Fruit fly (Drosophila melanogaster) whole organism, embryonic: Measurements from ENCODE around the gene CG7071.

Experiments used
- Ada2b ChIP-seq: fragments of 200-800 bp; sonication (Bioruptor generic); IDR thresholded peaks from 2 replicates; pipeline ENCODE4 v1.3.6; 2022; ENCODE audit warnings: missing biosample characterization, missing genetic modification characterization
- Bgb ChIP-seq: fragments of 200-800 bp; sonication (Bioruptor generic); IDR thresholded peaks from 2 replicates; pipeline ENCODE4 v1.3.6; 2022; ENCODE audit warnings: missing biosample characterization, missing genetic modification characterization; ENCODE audit not compliant: partially characterized antibody
- Bteb2 ChIP-seq: fragments of 200-800 bp; sonication (Bioruptor generic); optimal IDR thresholded peaks from 2 replicates; lab custom pipeline; 2016; ENCODE audit warnings: missing biosample characterization, missing genetic modification characterization
- CG10267 ChIP-seq: fragments of 200-800 bp; sonication (Bioruptor generic); optimal IDR thresholded peaks from 2 replicates; lab custom pipeline; 2018; ENCODE audit warnings: missing biosample characterization, mild to moderate bottlenecking, missing genetic modification characterization, moderate library complexity
- CG11696 ChIP-seq: fragments of 200-800 bp; sonication (Bioruptor generic); IDR thresholded peaks from 2 replicates; pipeline ENCODE4 v1.3.6; 2022; ENCODE audit warnings: missing biosample characterization, missing genetic modification characterization
- CG14014 ChIP-seq: fragments of 200-800 bp; sonication (Bioruptor generic); IDR thresholded peaks from 2 replicates; pipeline ENCODE4 v1.3.6; 2022; ENCODE audit warnings: missing biosample characterization, missing genetic modification characterization
- CG15514 ChIP-seq: fragments of 200-800 bp; sonication (Bioruptor generic); optimal IDR thresholded peaks from 3 replicates; lab custom pipeline; 2017; ENCODE audit warnings: missing biosample characterization, missing genetic modification characterization, mild to moderate bottlenecking, moderate library complexity, missing genetic modification reagents
- CG16779 ChIP-seq: fragments of 200-800 bp; sonication (Bioruptor generic); IDR thresholded peaks from 2 replicates; pipeline ENCODE4 v1.3.6; 2022; ENCODE audit warnings: missing biosample characterization, missing genetic modification characterization
- CG17802 ChIP-seq: fragments of 200-800 bp; sonication (Bioruptor generic); optimal IDR thresholded peaks from 2 replicates; lab custom pipeline; 2018; ENCODE audit warnings: missing biosample characterization, mild to moderate bottlenecking, missing genetic modification characterization, moderate library complexity
- CG18619 ChIP-seq: fragments of 200-800 bp; sonication (Bioruptor generic); optimal IDR thresholded peaks from 3 replicates; lab custom pipeline; 2017; ENCODE audit warnings: missing biosample characterization, mild to moderate bottlenecking, missing genetic modification characterization
- CG2199 ChIP-seq: fragments of 200-800 bp; sonication (Bioruptor generic); IDR thresholded peaks from 3 replicates; pipeline ENCODE4 v1.3.6; 2022; ENCODE audit warnings: missing biosample characterization, missing genetic modification characterization
- CG30020 ChIP-seq: fragments of 200-800 bp; optimal IDR thresholded peaks from 2 replicates; lab custom pipeline; 2019; ENCODE audit warnings: missing biosample characterization, mild to moderate bottlenecking, missing genetic modification characterization, moderate library complexity
- CG31224 ChIP-seq: fragments of 200-800 bp; sonication (Bioruptor generic); IDR thresholded peaks from 2 replicates; pipeline ENCODE4 v1.3.6; 2022; ENCODE audit warnings: missing biosample characterization, missing genetic modification characterization
- CG31388 ChIP-seq: fragments of 200-800 bp; sonication (Bioruptor generic); optimal IDR thresholded peaks from 2 replicates; lab custom pipeline; 2016; ENCODE audit warnings: missing biosample characterization, missing genetic modification characterization
- CG3163 ChIP-seq: fragments of 200-800 bp; sonication (Bioruptor generic); optimal IDR thresholded peaks from 3 replicates; lab custom pipeline; 2016; ENCODE audit warnings: missing biosample characterization, missing genetic modification characterization
- CG34224 ChIP-seq: fragments of 200-800 bp; sonication (Bioruptor generic); IDR thresholded peaks from 3 replicates; pipeline ENCODE4 v1.3.6; 2022; ENCODE audit warnings: missing biosample characterization, missing genetic modification characterization; ENCODE audit not compliant: partially characterized antibody
- CG4854 ChIP-seq: fragments of 200-800 bp; sonication (Bioruptor generic); optimal IDR thresholded peaks from 2 replicates; lab custom pipeline; 2016; ENCODE audit warnings: missing biosample characterization, missing genetic modification characterization, inconsistent platforms
- CG7556 ChIP-seq: fragments of 200-800 bp; sonication (Bioruptor generic); optimal IDR thresholded peaks from 2 replicates; lab custom pipeline; 2017; ENCODE audit warnings: missing biosample characterization, mild to moderate bottlenecking, missing genetic modification characterization
- CG7987 ChIP-seq: fragments of 200-800 bp; sonication (Bioruptor generic); optimal IDR thresholded peaks from 2 replicates; lab custom pipeline; 2018; ENCODE audit warnings: missing biosample characterization, mild to moderate bottlenecking, missing genetic modification characterization, moderate library complexity
- CG9797 ChIP-seq: fragments of 200-800 bp; sonication (Bioruptor generic); optimal IDR thresholded peaks from 3 replicates; lab custom pipeline; 2018; ENCODE audit warnings: missing biosample characterization, mild to moderate bottlenecking, missing genetic modification characterization
- CG9876 ChIP-seq: fragments of 200-800 bp; sonication (Bioruptor generic); optimal IDR thresholded peaks from 2 replicates; lab custom pipeline; 2016; ENCODE audit warnings: missing biosample characterization, missing genetic modification characterization
- Dek ChIP-seq: fragments of 200-800 bp; sonication (Bioruptor generic); optimal IDR thresholded peaks from 3 replicates; lab custom pipeline; 2019; ENCODE audit warnings: missing biosample characterization, mild to moderate bottlenecking, missing genetic modification characterization, moderate library complexity
- Dip3 ChIP-seq: fragments of 200-800 bp; sonication (Bioruptor generic); optimal IDR thresholded peaks from 3 replicates; lab custom pipeline; 2016; ENCODE audit warnings: missing biosample characterization, missing genetic modification characterization
- ERR ChIP-seq: fragments of 200-800 bp; sonication (Bioruptor generic); optimal IDR thresholded peaks from 2 replicates; lab custom pipeline; 2016; ENCODE audit warnings: missing biosample characterization, missing genetic modification characterization
- HLH3B ChIP-seq: fragments of 200-800 bp; sonication (Bioruptor generic); IDR thresholded peaks from 2 replicates; pipeline ENCODE4 v1.3.6; 2022; ENCODE audit warnings: missing biosample characterization, missing genetic modification characterization
- Meics ChIP-seq: fragments of 200-800 bp; sonication (Bioruptor generic); optimal IDR thresholded peaks from 2 replicates; lab custom pipeline; 2017; ENCODE audit warnings: missing biosample characterization, mild to moderate bottlenecking, missing genetic modification characterization
- Sin3A ChIP-seq: fragments of >200 bp; optimal IDR thresholded peaks from 2 replicates; lab custom pipeline; 2018
- Sry-β ChIP-seq: fragments of 200-800 bp; sonication (Bioruptor generic); optimal IDR thresholded peaks from 2 replicates; lab custom pipeline; 2018; ENCODE audit warnings: missing biosample characterization, mild to moderate bottlenecking, missing genetic modification characterization, moderate library complexity
- Trl ChIP-seq, 3 experiments: fragments of >200 bp in 2 of 3; fragments of 200-800 bp in 1 of 3; sonication (Bioruptor generic) in 1 of 3; optimal IDR thresholded peaks; 2 replicates in 1 of 3; 3 replicates in 2 of 3; lab custom pipeline; 2016 to 2017; ENCODE audit warnings: missing biosample characterization in 1 of 3, missing genetic modification characterization in 1 of 3
- Usf ChIP-seq: fragments of 200-800 bp; sonication (Bioruptor generic); optimal IDR thresholded peaks from 2 replicates; lab custom pipeline; 2017; ENCODE audit warnings: missing genotype, missing biosample characterization, missing genetic modification characterization
- abd-A ChIP-seq: fragments of 200-800 bp; sonication (Bioruptor generic); optimal IDR thresholded peaks from 3 replicates; lab custom pipeline; 2019; ENCODE audit warnings: missing biosample characterization, mild to moderate bottlenecking, missing genetic modification characterization, moderate library complexity
- ac ChIP-seq: fragments of 200-800 bp; sonication (Bioruptor generic); optimal IDR thresholded peaks from 3 replicates; lab custom pipeline; 2017; ENCODE audit warnings: missing biosample characterization, mild to moderate bottlenecking, missing genetic modification characterization
- bowl ChIP-seq: fragments of 200-800 bp; sonication (Bioruptor generic); IDR thresholded peaks from 2 replicates; pipeline ENCODE4 v1.3.6; 2022; ENCODE audit warnings: missing biosample characterization, missing genetic modification characterization
- br ChIP-seq: fragments of >200 bp; optimal IDR thresholded peaks from 2 replicates; lab custom pipeline; 2017
- bsh ChIP-seq, 2 experiments: fragments of 200-800 bp; sonication (Bioruptor generic); optimal IDR thresholded peaks; 2 replicates each; lab custom pipeline; 2017 to 2018; ENCODE audit warnings: mild to moderate bottlenecking in 2 of 2, missing biosample characterization in 2 of 2, missing genetic modification characterization in 2 of 2, moderate library complexity in 1 of 2
- crp ChIP-seq, 2 experiments: fragments of 200-800 bp; sonication (Bioruptor generic); optimal IDR thresholded peaks; 2 replicates in 1 of 2; 3 replicates in 1 of 2; lab custom pipeline; 2017; ENCODE audit warnings: missing biosample characterization in 2 of 2, missing genetic modification characterization in 2 of 2, mild to moderate bottlenecking in 1 of 2, moderate library complexity in 1 of 2
- disco-r ChIP-seq: fragments of 200-800 bp; sonication (Bioruptor generic); optimal IDR thresholded peaks from 2 replicates; lab custom pipeline; 2016; ENCODE audit warnings: missing biosample characterization, missing genetic modification characterization
- esg ChIP-seq: fragments of 200-800 bp; sonication (Bioruptor generic); conservative IDR thresholded peaks from 2 replicates; pipeline ENCODE4 v1.3.6; 2022; ENCODE audit warnings: missing biosample characterization, missing genetic modification characterization
- ftz-f1 ChIP-seq: fragments of 200-800 bp; sonication (Bioruptor generic); optimal IDR thresholded peaks from 2 replicates; lab custom pipeline; 2016; ENCODE audit warnings: missing biosample characterization, missing genetic modification characterization
- hkb ChIP-seq, 2 experiments: fragments of 200-800 bp in 1 of 2; fragments of >200 bp in 1 of 2; sonication (Bioruptor generic) in 1 of 2; IDR thresholded peaks in 1 of 2; optimal IDR thresholded peaks in 1 of 2; 2 replicates each; pipeline versions ENCODE4 v1.3.6 to Lab custom; 2017 to 2022; ENCODE audit warnings: missing biosample characterization in 1 of 2, missing genetic modification characterization in 1 of 2
- jumu ChIP-seq: fragments of 200-800 bp; sonication (Bioruptor generic); optimal IDR thresholded peaks from 3 replicates; lab custom pipeline; 2016; ENCODE audit warnings: missing biosample characterization, missing genetic modification characterization
- kah ChIP-seq: fragments of 200-800 bp; sonication (Bioruptor generic); optimal IDR thresholded peaks from 2 replicates; lab custom pipeline; 2018; ENCODE audit warnings: missing biosample characterization, mild to moderate bottlenecking, missing genetic modification characterization
- p53 ChIP-seq: fragments of 200-800 bp; sonication (Bioruptor generic); optimal IDR thresholded peaks from 2 replicates; lab custom pipeline; 2016; ENCODE audit warnings: missing biosample characterization, missing genetic modification characterization
- pfk ChIP-seq: fragments of 200-800 bp; sonication (Bioruptor generic); optimal IDR thresholded peaks from 2 replicates; lab custom pipeline; 2018; ENCODE audit warnings: missing biosample characterization, mild to moderate bottlenecking, missing genetic modification characterization, moderate library complexity
- pros ChIP-seq: fragments of 200-800 bp; sonication (Bioruptor generic); optimal IDR thresholded peaks from 3 replicates; lab custom pipeline; 2019; ENCODE audit warnings: missing biosample characterization, mild to moderate bottlenecking, missing genetic modification characterization, moderate library complexity
- scrt ChIP-seq: fragments of 200-800 bp; sonication (Bioruptor generic); optimal IDR thresholded peaks from 2 replicates; lab custom pipeline; 2018; ENCODE audit warnings: missing biosample characterization, mild to moderate bottlenecking, missing genetic modification characterization, moderate library complexity
- sens-2 ChIP-seq: fragments of 200-800 bp; sonication (Bioruptor generic); IDR thresholded peaks from 2 replicates; pipeline ENCODE4 v1.3.6; 2022; ENCODE audit warnings: missing biosample characterization, missing genetic modification characterization
- sob ChIP-seq: fragments of 200-800 bp; sonication (Bioruptor generic); IDR thresholded peaks from 2 replicates; pipeline ENCODE4 v1.3.6; 2022; ENCODE audit warnings: missing biosample characterization, missing genetic modification characterization

Gene CG7071

dm6 chr3R:22367126-22368076 is 5.0 kb downstream of the CG7071 start, which contains the start of the genes Polr3F and PyK (continued):
- no peak for TF ChIP-seq ftz-f1 (GFP tag; lab: Kevin White, UChicago)
- peak; percentile 40 for TF ChIP-seq CG9797 (GFP tag; lab: Kevin White, UChicago)
- no peak for TF ChIP-seq CG17802 (tag; lab: Kevin White, UChicago)
- TF ChIP-seq Dek, result peak; percentile 3
- peak; percentile 29 for TF ChIP-seq abd-A (tag; lab: Kevin White, UChicago)
- no peak for TF ChIP-seq hkb (optimal IDR thresholded peaks at IDR 0.05; lab: Kevin White, UChicago)
- TF ChIP-seq hkb (GFP tag; IDR thresholded peaks at IDR 0.05; lab: Robert Waterston, UW), result peak; percentile 28
- no peak for TF ChIP-seq CG31224 (GFP tag; lab: Robert Waterston, UW)
- no peak for TF ChIP-seq HLH3B (GFP tag; lab: Robert Waterston, UW)
- no peak for TF ChIP-seq ac (GFP tag; lab: Kevin White, UChicago)
- no peak for TF ChIP-seq disco-r
- TF ChIP-seq CG7987 (GFP tag; lab: Kevin White, UChicago), result no peak
- no peak for TF ChIP-seq pros (GFP tag; lab: Kevin White, UChicago)
- TF ChIP-seq Bgb, result no peak
- TF ChIP-seq CG3163 (GFP tag; lab: Kevin White, UChicago), result no peak
- peak; percentile 27 for TF ChIP-seq CG4854
- TF ChIP-seq esg, result no peak
- no peak for TF ChIP-seq Sry-β (GFP tag; lab: Kevin White, UChicago)
- no peak for TF ChIP-seq Usf (GFP tag; lab: Kevin White, UChicago)
- TF ChIP-seq bowl (GFP tag; lab: Robert Waterston, UW), result no peak
- no peak for TF ChIP-seq CG11696
- no peak for TF ChIP-seq CG2199
- no peak for TF ChIP-seq CG9876 (GFP tag; lab: Kevin White, UChicago)
- TF ChIP-seq bsh (GFP tag; optimal IDR thresholded peaks at IDR 0.05; lab: Kevin White, UChicago), result peak in 1 of 2 experiments; percentile 46
- peak; percentile 66 for TF ChIP-seq CG15514 (GFP tag; lab: Kevin White, UChicago)
- peak; percentile 93 for TF ChIP-seq ERR (GFP tag; lab: Kevin White, UChicago)
- TF ChIP-seq scrt (GFP tag; lab: Kevin White, UChicago), result no peak
- no peak for TF ChIP-seq kah (GFP tag; lab: Kevin White, UChicago)
- peak; percentile 60 for TF ChIP-seq CG10267 (tag; lab: Kevin White, UChicago)
- no peak for TF ChIP-seq CG16779 (GFP tag; lab: Robert Waterston, UW)
- TF ChIP-seq jumu (GFP tag; lab: Kevin White, UChicago), result peak; percentile 9
- no peak for TF ChIP-seq p53
- peak; percentile 6 for TF ChIP-seq Bteb2 (GFP tag; lab: Kevin White, UChicago)
- peak; percentile 48; the same call in 1 of the 2 replicates for TF ChIP-seq CG14014 (GFP tag; lab: Robert Waterston, UW)
- peak; percentile 44 for TF ChIP-seq Meics (GFP tag; lab: Kevin White, UChicago)
- no peak for TF ChIP-seq pfk
- no peak for TF ChIP-seq CG18619 (GFP tag; lab: Kevin White, UChicago)
- TF ChIP-seq sens-2 (GFP tag; lab: Robert Waterston, UW), result no peak
- TF ChIP-seq Trl (optimal IDR thresholded peaks at IDR 0.05; lab: Kevin White, UChicago), result no peak
- no peak for TF ChIP-seq Trl (GFP tag; optimal IDR thresholded peaks at IDR 0.05; lab: Kevin White, UChicago)
- no peak for TF ChIP-seq sob (GFP tag; lab: Robert Waterston, UW)
- peak; percentile 10 for TF ChIP-seq Dip3 (GFP tag; lab: Kevin White, UChicago)
- TF ChIP-seq crp (GFP tag; optimal IDR thresholded peaks at IDR 0.05; lab: Kevin White, UChicago), result peak in 1 of 2 experiments; percentile 65
- TF ChIP-seq Ada2b, result no peak; the same call in 1 of the 2 replicates
- TF ChIP-seq CG30020, result peak; percentile 38
- TF ChIP-seq CG31388 (GFP tag; lab: Kevin White, UChicago), result no peak
- no peak for TF ChIP-seq CG34224 (GFP tag; lab: Robert Waterston, UW)
- TF ChIP-seq br, result no peak
- TF ChIP-seq CG7556 (GFP tag; lab: Kevin White, UChicago), result peak; percentile 5
- TF ChIP-seq Sin3A, result peak; percentile 18
